Worm (Caenorhabditis elegans): ENCODE results near the gene Y51A2D.1.

DNA sequence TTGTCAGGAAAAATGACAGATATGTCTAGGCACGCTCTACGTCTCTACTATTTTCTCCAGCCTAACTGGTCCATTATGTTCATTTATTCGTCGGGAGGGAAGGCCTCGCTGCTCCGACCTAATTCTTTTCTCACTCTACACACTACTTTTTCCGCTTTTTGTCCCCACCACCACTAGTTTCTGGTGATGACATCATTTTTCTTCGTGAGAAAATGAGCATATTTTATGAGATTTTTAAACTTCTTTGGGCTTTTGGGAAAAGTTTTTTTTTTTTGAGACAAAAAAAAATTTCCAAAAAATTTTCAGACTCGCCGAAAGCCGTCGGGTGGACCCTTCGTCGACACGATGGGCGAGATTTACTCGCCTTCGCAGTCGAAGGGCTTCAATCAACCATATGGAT, 16.7 kb upstream of the Y51A2D.1 start, which contains the start of gene slo-1:
- TF ChIP-seq med-1 (GFP tag; optimal IDR thresholded peaks at IDR 0.05; ENCODE audit: insufficient read depth) (no peak), ztf-29 (GFP tag; IDR thresholded peaks at IDR 0.05) (no peak), flt-1 (GFP tag; IDR thresholded peaks at IDR 0.05) (no peak), ref-1 (GFP tag; conservative IDR thresholded peaks at IDR 0.05) (no peak), T22C8.4 (GFP tag; IDR thresholded peaks at IDR 0.05) (no peak)
